Fruit fly (Drosophila melanogaster): ENCODE results near the gene Corp.

Corp gene

DNA sequence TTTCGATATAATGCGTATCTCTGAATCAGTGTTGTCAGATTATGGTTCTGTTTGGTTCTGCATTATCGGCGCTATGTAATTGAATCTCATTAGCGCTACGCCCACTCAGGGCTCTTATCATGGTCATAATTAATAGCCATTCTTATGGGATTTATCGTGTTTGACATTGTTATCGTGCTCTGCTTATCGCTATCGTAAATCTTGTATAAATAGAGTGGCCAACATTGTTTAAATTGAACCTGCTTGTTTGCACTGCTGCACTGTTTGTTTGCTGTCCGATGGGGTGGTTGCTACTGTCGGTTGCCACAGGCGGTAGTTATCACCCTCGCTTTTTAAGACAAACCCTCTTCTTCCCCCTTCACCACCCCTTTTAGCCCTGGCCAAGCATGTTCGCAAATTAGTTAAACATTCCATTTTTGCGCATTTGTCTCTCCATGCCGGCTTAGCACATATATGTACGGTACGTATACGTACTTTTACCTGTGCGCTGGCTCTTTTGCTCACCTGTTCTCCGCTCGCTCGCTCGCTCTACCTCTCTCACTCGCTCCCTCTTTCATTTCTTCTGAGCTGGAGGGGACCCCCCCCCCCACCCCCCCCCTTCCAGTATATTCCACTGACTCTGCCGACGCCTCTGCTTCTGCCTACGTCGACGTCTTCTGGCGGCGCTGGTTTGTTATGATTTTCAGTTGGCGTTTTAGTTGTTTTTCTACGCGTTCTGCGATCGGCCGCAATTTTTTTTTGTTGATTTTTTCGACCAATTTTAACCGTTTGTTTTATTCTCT lies 41.1 kb downstream of the Corp start (continued):
- TF ChIP-seq twi (tag; optimal IDR thresholded peaks at IDR 0.05) (no peak), pum (GFP tag; optimal IDR thresholded peaks at IDR 0.05) (peak; percentile 4), CG1603 (tag; optimal IDR thresholded peaks at IDR 0.05) (peak; percentile 68), lilli (GFP tag; optimal IDR thresholded peaks at IDR 0.05) (peak; percentile 27), chif (GFP tag; optimal IDR thresholded peaks at IDR 0.05) (peak; percentile 29 to 57), CrebB (tag; optimal IDR thresholded peaks at IDR 0.05) (peak; percentile 44), B-H2 (GFP tag; optimal IDR thresholded peaks at IDR 0.05) (peak; percentile 19), D19B (GFP tag; optimal IDR thresholded peaks at IDR 0.05) (peak; percentile 8), CG3995 (GFP tag; optimal IDR thresholded peaks at IDR 0.05) (peak; percentile 3), row (GFP tag; IDR thresholded peaks at IDR 0.05) (no peak), repo (GFP tag; optimal IDR thresholded peaks at IDR 0.05) (peak; percentile 26), dmrt99B (tag; optimal IDR thresholded peaks at IDR 0.05) (peak; percentile 24), sna (GFP tag; IDR thresholded peaks at IDR 0.05; ENCODE audit: partially characterized antibody) (no peak), hb (GFP tag; IDR thresholded peaks at IDR 0.05; ENCODE audit: partially characterized antibody) (no peak), CG3847 (GFP tag; IDR thresholded peaks at IDR 0.05) (no peak), gem (tag; optimal IDR thresholded peaks at IDR 0.05) (peak; percentile 55), PHDP (tag; optimal IDR thresholded peaks at IDR 0.05) (peak; percentile 55), jing (GFP tag; optimal IDR thresholded peaks at IDR 0.05) (no peak), wdn (GFP tag; IDR thresholded peaks at IDR 0.05) (no peak), klu (GFP tag; IDR thresholded peaks at IDR 0.05) (no peak), CG6689 (GFP tag; IDR thresholded peaks at IDR 0.05) (0 out of 2 replicates have a peak, but pooled peaks have one; percentile 39), CG2712 (tag; optimal IDR thresholded peaks at IDR 0.05) (peak; percentile 24), CG11247 (GFP tag; IDR thresholded peaks at IDR 0.05) (no peak), ems (GFP tag; optimal IDR thresholded peaks at IDR 0.05) (no peak), CG10366 (GFP tag; IDR thresholded peaks at IDR 0.05) (no peak), eve (GFP tag; optimal IDR thresholded peaks at IDR 0.05) (no peak), Doc3 (GFP tag; IDR thresholded peaks at IDR 0.05; ENCODE audit: partially characterized antibody) (no peak), CG15514 (GFP tag; optimal IDR thresholded peaks at IDR 0.05) (peak; percentile 39), ro (GFP tag; IDR thresholded peaks at IDR 0.05) (no peak), CG15601 (tag; optimal IDR thresholded peaks at IDR 0.05) (peak; percentile 77), CG30403 (GFP tag; optimal IDR thresholded peaks at IDR 0.05) (no peak), nerfin-1 (tag; optimal IDR thresholded peaks at IDR 0.05) (peak; percentile 55), CG14050 (GFP tag; IDR thresholded peaks at IDR 0.05) (0 out of 3 replicates have a peak, but pooled peaks have one; percentile 11), CG9437 (GFP tag; optimal IDR thresholded peaks at IDR 0.05) (no peak), CG8388 (GFP tag; optimal IDR thresholded peaks at IDR 0.05) (peak; percentile 20), CG34376 (GFP tag; optimal IDR thresholded peaks at IDR 0.05) (peak; percentile 59), CG17612 (GFP tag; IDR thresholded peaks at IDR 0.05) (no peak), CG32772 (GFP tag; IDR thresholded peaks at IDR 0.05) (no peak), tup (GFP tag; optimal IDR thresholded peaks at IDR 0.05) (peak; percentile 11), ftz-f1 (GFP tag; optimal IDR thresholded peaks at IDR 0.05) (no peak), ttk (GFP tag; IDR thresholded peaks at IDR 0.05) (no peak; the same call in 1 of the 2 replicates), knrl (GFP tag; IDR thresholded peaks at IDR 0.05; ENCODE audit: partially characterized antibody) (no peak), lmd (GFP tag; IDR thresholded peaks at IDR 0.05) (no peak), scrt (GFP tag; optimal IDR thresholded peaks at IDR 0.05) (peak; percentile 36), sens (GFP tag) (peak; percentile 93), fru (optimal IDR thresholded peaks at IDR 0.05) (no peak), CG1792 (GFP tag; optimal IDR thresholded peaks at IDR 0.05) (no peak), rib (GFP tag; IDR thresholded peaks at IDR 0.05) (0 out of 2 replicates have a peak, but pooled peaks have one; percentile 13), Scr (GFP tag; IDR thresholded peaks at IDR 0.05; ENCODE audit: partially characterized antibody) (no peak), schlank (tag; optimal IDR thresholded peaks at IDR 0.05) (peak; percentile 35)
